Worm (Caenorhabditis elegans) whole organism, L2 larva: ENCODE results near the gene C27H5.2.

Experiments used
- lsy-2 ChIP-seq, 2 experiments: fragments of 150-350 bp in 1 of 2; sonication (generic microtip) in 1 of 2; optimal IDR thresholded peaks; 2 replicates each; lab custom pipeline; 2014 to 2017; ENCODE audit warnings: missing biosample characterization in 2 of 2, missing genetic modification characterization in 2 of 2
- sma-3 ChIP-seq: sonication (generic microtip); optimal IDR thresholded peaks from 2 replicates; lab custom pipeline; 2016; ENCODE audit warnings: missing genetic modification reagents, missing genetic modification characterization, missing compliant biosample characterization
- snpc-4 ChIP-seq: fragments of 150-350 bp; optimal IDR thresholded peaks from 2 replicates; lab custom pipeline; 2014; ENCODE audit warnings: missing biosample characterization, missing genetic modification characterization

DNA sequence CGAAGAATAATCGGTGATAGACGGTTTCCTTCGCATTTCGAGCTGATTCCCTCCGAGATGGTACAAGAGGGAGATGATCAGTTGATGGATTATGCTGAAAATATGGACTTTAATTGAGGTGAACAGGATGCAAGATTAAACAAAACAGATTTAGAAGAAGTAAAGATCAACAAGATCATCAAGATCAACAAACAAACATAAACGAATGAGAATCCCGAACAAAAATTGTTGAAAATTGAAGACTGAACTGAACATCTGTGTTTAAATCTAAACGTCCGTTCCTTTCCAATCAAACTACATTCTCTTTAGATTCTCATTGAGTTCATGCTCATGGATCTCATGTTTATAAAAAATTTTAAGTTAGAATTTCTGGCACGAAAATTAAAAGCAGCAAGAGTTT, 19.5 kb downstream of the C27H5.2 start, which contains the start of gene glc-4:
- TF ChIP-seq lsy-2 (tag; optimal IDR thresholded peaks at IDR 0.05; lab: Kevin White, UChicago) (no peak), sma-3 (no peak), snpc-4 (tag; lab: Kevin White, UChicago) (no peak)
